Worm (Caenorhabditis elegans) whole organism, L3 larva: ENCODE measurements around the gene F38B7.3.

Source experiments
- R02D3.7 ChIP-seq: fragments of 150-350 bp; optimal IDR thresholded peaks from 2 replicates; lab custom pipeline; 2014; ENCODE audit warnings: missing biosample characterization, missing genetic modification characterization
- ceh-9 ChIP-seq: sonication (generic microtip); optimal IDR thresholded peaks from 2 replicates; lab custom pipeline; 2018; ENCODE audit warnings: missing biosample characterization, missing genetic modification characterization
- elt-3 ChIP-seq, 3 experiments: fragments of 150-350 bp in 1 of 3; sonication (generic microtip) in 2 of 3; optimal IDR thresholded peaks; 2 replicates in 2 of 3; 4 replicates in 1 of 3; lab custom pipeline; 2014 to 2017; ENCODE audit warnings: missing biosample characterization in 3 of 3, missing genetic modification characterization in 3 of 3
- fos-1 ChIP-seq: fragments of 150-350 bp; optimal IDR thresholded peaks from 2 replicates; lab custom pipeline; 2014; ENCODE audit warnings: missing biosample characterization, missing genetic modification characterization
- jun-1 ChIP-seq: fragments of 150-350 bp; optimal IDR thresholded peaks from 2 replicates; lab custom pipeline; 2014; ENCODE audit warnings: missing biosample characterization, missing genetic modification reagents, missing genetic modification characterization
- mdl-1 ChIP-seq: fragments of 150-350 bp; optimal IDR thresholded peaks from 2 replicates; lab custom pipeline; 2014; ENCODE audit warnings: missing biosample characterization, missing genetic modification characterization
- nhr-237 ChIP-seq: fragments of 150-350 bp; optimal IDR thresholded peaks from 2 replicates; lab custom pipeline; 2014; ENCODE audit warnings: missing biosample characterization, missing genetic modification characterization
- nhr-28 ChIP-seq: fragments of 150-350 bp; optimal IDR thresholded peaks from 2 replicates; lab custom pipeline; 2014; ENCODE audit warnings: missing biosample characterization, missing genetic modification characterization
- nhr-77 ChIP-seq: fragments of 150-350 bp; optimal IDR thresholded peaks from 2 replicates; lab custom pipeline; 2014; ENCODE audit warnings: missing biosample characterization, missing genetic modification characterization
- pha-4 ChIP-seq: fragments of 150-350 bp; optimal IDR thresholded peaks from 2 replicates; lab custom pipeline; 2014; ENCODE audit warnings: missing biosample characterization, missing genetic modification reagents, missing genetic modification characterization
- snpc-4 ChIP-seq: fragments of 150-350 bp; optimal IDR thresholded peaks from 2 replicates; lab custom pipeline; 2014; ENCODE audit warnings: missing biosample characterization, missing genetic modification characterization
- unc-62 ChIP-seq: fragments of 150-350 bp; sonication (generic microtip); optimal IDR thresholded peaks from 4 replicates; lab custom pipeline; 2014; ENCODE audit warnings: missing biosample characterization, missing genetic modification reagents, missing genetic modification characterization
- ztf-11 ChIP-seq: fragments of 150-350 bp; optimal IDR thresholded peaks from 2 replicates; lab custom pipeline; 2014; ENCODE audit warnings: missing biosample characterization, missing genetic modification characterization

ce11 chrV:11552379-11552778, 3.5 kb downstream of the F38B7.3 start, which contains the start of gene srx-85:
- TF ChIP-seq nhr-77 (no peak), ceh-9 (tag; lab: Kevin White, UChicago) (no peak), ztf-11 (tag; lab: Kevin White, UChicago) (no peak), unc-62 (GFP tag; lab: Kevin White, UChicago) (no peak), nhr-28 (tag; lab: Kevin White, UChicago) (no peak), elt-3 (tag; optimal IDR thresholded peaks at IDR 0.05; lab: Kevin White, UChicago) (no peak), R02D3.7 (tag; lab: Kevin White, UChicago) (no peak), nhr-237 (tag; lab: Kevin White, UChicago) (no peak), fos-1 (tag; lab: Kevin White, UChicago) (no peak), pha-4 (tag; lab: Kevin White, UChicago) (no peak), snpc-4 (tag; lab: Kevin White, UChicago) (no peak), mdl-1 (no peak), jun-1 (tag; lab: Kevin White, UChicago) (no peak)
